Fruit fly (Drosophila melanogaster) Kc167 (cell line): ENCODE measurements around the gene osp.

ENCODE experiments used
- Myc ChIP-seq: fragments of >200 bp; optimal IDR thresholded peaks from 2 replicates; lab custom pipeline; 2017; ENCODE audit warnings: missing external identifiers
- Sin3A ChIP-seq: fragments of >200 bp; optimal IDR thresholded peaks from 2 replicates; lab custom pipeline; 2018; ENCODE audit warnings: missing external identifiers
- h ChIP-seq: fragments of >200 bp; optimal IDR thresholded peaks from 3 replicates; lab custom pipeline; 2018; ENCODE audit warnings: missing external identifiers
- insv ChIP-seq: fragments of >200 bp; optimal IDR thresholded peaks from 3 replicates; lab custom pipeline; 2018; ENCODE audit warnings: missing external identifiers
- psq ChIP-seq: fragments of >200 bp; optimal IDR thresholded peaks from 2 replicates; lab custom pipeline; 2017; ENCODE audit warnings: missing external identifiers
- ttk ChIP-seq: sonication (Bioruptor generic); optimal IDR thresholded peaks from 2 replicates; lab custom pipeline; 2017; ENCODE audit warnings: missing external identifiers

Gene osp

dm6 chr2L:14557743-14558142, 131.4 kb downstream of the osp start:
- TF ChIP-seq Sin3A (lab: Kevin White, UChicago): no peak
- no peak for TF ChIP-seq ttk
- TF ChIP-seq Myc (lab: Kevin White, UChicago): no peak
- TF ChIP-seq insv (lab: Kevin White, UChicago): no peak
- TF ChIP-seq psq: no peak

dm6 chr2L:14556811-14557210, 132.3 kb downstream of the osp start:
- TF ChIP-seq Myc (lab: Kevin White, UChicago) (no peak), insv (lab: Kevin White, UChicago) (no peak), ttk (no peak), h (no peak), psq (no peak), Sin3A (lab: Kevin White, UChicago) (no peak)

- TF ChIP-seq ttk (no peak), Sin3A (lab: Kevin White, UChicago) (no peak), insv (lab: Kevin White, UChicago) (no peak), psq (no peak), Myc (lab: Kevin White, UChicago) (no peak), h (no peak)
Observed at dm6 chr2L:14556224-14556623, 132.9 kb downstream of the osp start.

dm6 chr2L:14554592-14554887, 134.6 kb downstream of the osp start:
- TF ChIP-seq ttk (no peak), h (no peak), insv (lab: Kevin White, UChicago) (no peak), Myc (lab: Kevin White, UChicago) (no peak), Sin3A (lab: Kevin White, UChicago) (no peak)

dm6 chr2L:14553868-14554591, 135.1 kb downstream of the osp start:
- TF ChIP-seq Sin3A (lab: Kevin White, UChicago) (no peak), h (no peak), psq (no peak), Myc (lab: Kevin White, UChicago) (no peak), ttk (no peak), insv (lab: Kevin White, UChicago) (no peak)

- TF ChIP-seq psq (no peak), Myc (lab: Kevin White, UChicago) (no peak), Sin3A (lab: Kevin White, UChicago) (no peak), h (no peak), insv (lab: Kevin White, UChicago) (no peak), ttk (no peak)
Observed at dm6 chr2L:14552819-14553218, 136.3 kb downstream of the osp start.

dm6 chr2L:14552141-14552748, 136.9 kb downstream of the osp start:
- no peak for TF ChIP-seq Myc (lab: Kevin White, UChicago)
- no peak for TF ChIP-seq psq

- no peak for TF ChIP-seq insv (lab: Kevin White, UChicago)
- no peak for TF ChIP-seq Sin3A (lab: Kevin White, UChicago)
- no peak for TF ChIP-seq psq
- TF ChIP-seq Myc (lab: Kevin White, UChicago): no peak
- no peak for TF ChIP-seq ttk
Observed at dm6 chr2L:14550653-14551352, 138.3 kb downstream of the osp start.
